Fruit fly (Drosophila melanogaster) whole organism, prepupa: ENCODE results near the gene CG34409.

ENCODE experiments used
- CG10631 ChIP-seq: fragments of 200-800 bp; sonication (Bioruptor generic); optimal IDR thresholded peaks from 2 replicates; lab custom pipeline; 2016; ENCODE audit warnings: missing biosample characterization, missing genetic modification characterization
- CG10669 ChIP-seq: fragments of 200-800 bp; sonication (Bioruptor generic); optimal IDR thresholded peaks from 3 replicates; lab custom pipeline; 2018; ENCODE audit warnings: missing biosample characterization, mild to moderate bottlenecking, missing genetic modification characterization, moderate library complexity
- CG11294 ChIP-seq: fragments of 200-800 bp; sonication (Bioruptor generic); IDR thresholded peaks from 2 replicates; pipeline ENCODE4 v1.3.6; 2022; ENCODE audit warnings: missing biosample characterization, missing genetic modification characterization
- CG11902 ChIP-seq: fragments of 200-800 bp; sonication (Bioruptor generic); optimal IDR thresholded peaks from 3 replicates; lab custom pipeline; 2016; ENCODE audit warnings: missing biosample characterization, missing genetic modification characterization
- CG1621 ChIP-seq: fragments of 200-800 bp; sonication (Bioruptor generic); optimal IDR thresholded peaks from 3 replicates; lab custom pipeline; 2018; ENCODE audit warnings: missing biosample characterization, mild to moderate bottlenecking, missing genetic modification characterization
- CG16779 ChIP-seq: fragments of 200-800 bp; sonication (Bioruptor generic); optimal IDR thresholded peaks from 3 replicates; lab custom pipeline; 2017; ENCODE audit warnings: missing biosample characterization, mild to moderate bottlenecking, missing genetic modification characterization
- CG3032 ChIP-seq: fragments of 200-800 bp; optimal IDR thresholded peaks from 2 replicates; lab custom pipeline; 2019; ENCODE audit warnings: missing biosample characterization, mild to moderate bottlenecking, missing genetic modification characterization, moderate library complexity
- CG32006 ChIP-seq: fragments of 200-800 bp; sonication (Bioruptor generic); optimal IDR thresholded peaks from 3 replicates; lab custom pipeline; 2017; ENCODE audit warnings: missing biosample characterization, mild to moderate bottlenecking, missing genetic modification characterization
- CG3919 ChIP-seq: fragments of 200-800 bp; sonication (Bioruptor generic); optimal IDR thresholded peaks from 3 replicates; lab custom pipeline; 2016; ENCODE audit warnings: missing biosample characterization, missing genetic modification characterization
- CG4318 ChIP-seq: fragments of 200-800 bp; sonication (Bioruptor generic); optimal IDR thresholded peaks from 3 replicates; lab custom pipeline; 2017; ENCODE audit warnings: missing biosample characterization, mild to moderate bottlenecking, missing genetic modification characterization
- CG6276 ChIP-seq: fragments of 200-800 bp; sonication (Bioruptor generic); optimal IDR thresholded peaks from 2 replicates; lab custom pipeline; 2017; ENCODE audit warnings: missing biosample characterization, mild to moderate bottlenecking, missing genetic modification characterization
- CG6808 ChIP-seq: fragments of 200-800 bp; sonication (Bioruptor generic); optimal IDR thresholded peaks from 3 replicates; lab custom pipeline; 2017; ENCODE audit warnings: missing biosample characterization, missing genetic modification characterization, mild to moderate bottlenecking, moderate library complexity, missing genetic modification reagents
- CG6854 ChIP-seq: fragments of 200-800 bp; sonication (Bioruptor generic); optimal IDR thresholded peaks from 2 replicates; lab custom pipeline; 2017; ENCODE audit warnings: missing biosample characterization, mild to moderate bottlenecking, missing genetic modification characterization
- CG7368 ChIP-seq: fragments of 200-800 bp; sonication (Bioruptor generic); optimal IDR thresholded peaks from 3 replicates; lab custom pipeline; 2016; ENCODE audit warnings: missing biosample characterization, missing genetic modification characterization
- CG8119 ChIP-seq: fragments of 200-800 bp; sonication (Bioruptor generic); IDR thresholded peaks from 3 replicates; pipeline ENCODE4 v1.3.6; 2022; ENCODE audit warnings: missing biosample characterization, missing genetic modification characterization
- CG8632 ChIP-seq: fragments of 200-800 bp; sonication (Bioruptor generic); optimal IDR thresholded peaks from 3 replicates; lab custom pipeline; 2016; ENCODE audit warnings: missing biosample characterization, missing genetic modification characterization
- CG9139 ChIP-seq: fragments of 200-800 bp; sonication (Bioruptor generic); optimal IDR thresholded peaks from 3 replicates; lab custom pipeline; 2017; ENCODE audit warnings: missing biosample characterization, mild to moderate bottlenecking, missing genetic modification characterization
- Eip78C ChIP-seq: fragments of 200-800 bp; sonication (Bioruptor generic); peaks from one replicate; lab custom pipeline; 2016; ENCODE audit warnings: missing biosample characterization, missing genetic modification characterization
- Eip93F ChIP-seq: fragments of 200-800 bp; sonication (Bioruptor generic); optimal IDR thresholded peaks from 2 replicates; lab custom pipeline; 2016; ENCODE audit warnings: missing biosample characterization, mild to moderate bottlenecking, missing genetic modification characterization
- Ets21C ChIP-seq: fragments of 200-800 bp; sonication (Bioruptor generic); optimal IDR thresholded peaks from 3 replicates; lab custom pipeline; 2016; ENCODE audit warnings: missing biosample characterization, missing genetic modification characterization
- Ets96B ChIP-seq: fragments of 200-800 bp; optimal IDR thresholded peaks from 2 replicates; lab custom pipeline; 2019; ENCODE audit warnings: missing biosample characterization, mild to moderate bottlenecking, missing genetic modification characterization, moderate library complexity
- Gug ChIP-seq: fragments of 200-800 bp; sonication (Bioruptor generic); IDR thresholded peaks from 2 replicates; pipeline ENCODE4 v1.3.6; 2022; ENCODE audit warnings: missing biosample characterization, missing genetic modification characterization
- Hr38 ChIP-seq: sonication (Bioruptor generic); optimal IDR thresholded peaks from 2 replicates; lab custom pipeline; 2016; ENCODE audit warnings: missing biosample characterization, missing genetic modification characterization
- Hr39 ChIP-seq: fragments of 200-800 bp; sonication (Bioruptor generic); optimal IDR thresholded peaks from 2 replicates; lab custom pipeline; 2016; ENCODE audit warnings: missing biosample characterization, missing genetic modification characterization
- Hr4 ChIP-seq: fragments of 200-800 bp; sonication (Bioruptor generic); optimal IDR thresholded peaks from 3 replicates; lab custom pipeline; 2016; ENCODE audit warnings: missing biosample characterization, missing genetic modification characterization
- Lpt ChIP-seq: fragments of 200-800 bp; sonication (Bioruptor generic); optimal IDR thresholded peaks from 3 replicates; lab custom pipeline; 2016; ENCODE audit warnings: missing biosample characterization, missing genetic modification characterization
- Met ChIP-seq: fragments of 200-800 bp; sonication (Bioruptor generic); optimal IDR thresholded peaks from 3 replicates; lab custom pipeline; 2016; ENCODE audit warnings: missing biosample characterization, missing genetic modification characterization
- OdsH ChIP-seq: fragments of 200-800 bp; sonication (Bioruptor generic); optimal IDR thresholded peaks from 3 replicates; lab custom pipeline; 2016; ENCODE audit warnings: missing biosample characterization, missing genetic modification characterization
- Smox ChIP-seq: fragments of 200-800 bp; sonication (Bioruptor generic); optimal IDR thresholded peaks from 3 replicates; lab custom pipeline; 2016; ENCODE audit warnings: missing biosample characterization, missing genetic modification characterization
- Sox14 ChIP-seq: fragments of 200-800 bp; sonication (Bioruptor generic); optimal IDR thresholded peaks from 3 replicates; lab custom pipeline; 2016; ENCODE audit warnings: missing biosample characterization, missing genetic modification characterization
- achi ChIP-seq: fragments of 200-800 bp; sonication (Bioruptor generic); optimal IDR thresholded peaks from 3 replicates; lab custom pipeline; 2016; ENCODE audit warnings: missing biosample characterization, missing genetic modification characterization
- eg ChIP-seq: fragments of 200-800 bp; sonication (Bioruptor generic); IDR thresholded peaks from 3 replicates; pipeline ENCODE4 v1.3.6; 2022; ENCODE audit warnings: missing biosample characterization, missing genetic modification characterization
- esn ChIP-seq: fragments of 200-800 bp; sonication (Bioruptor generic); optimal IDR thresholded peaks from 2 replicates; lab custom pipeline; 2016; ENCODE audit warnings: missing biosample characterization, mild to moderate bottlenecking, missing genetic modification characterization, moderate library complexity
- fd59A ChIP-seq: fragments of 200-800 bp; sonication (Bioruptor generic); optimal IDR thresholded peaks from 2 replicates; lab custom pipeline; 2017; ENCODE audit warnings: missing biosample characterization, mild to moderate bottlenecking, missing genetic modification characterization, missing genetic modification reagents
- fkh ChIP-seq: fragments of 200-800 bp; sonication (Bioruptor generic); optimal IDR thresholded peaks from 3 replicates; lab custom pipeline; 2017; ENCODE audit warnings: missing biosample characterization, mild to moderate bottlenecking, missing genetic modification characterization, moderate library complexity
- lz ChIP-seq: fragments of 200-800 bp; sonication (Bioruptor generic); optimal IDR thresholded peaks from 3 replicates; lab custom pipeline; 2016; ENCODE audit warnings: missing biosample characterization, missing genetic modification characterization
- net ChIP-seq: fragments of 200-800 bp; sonication (Bioruptor generic); optimal IDR thresholded peaks from 3 replicates; lab custom pipeline; 2016; ENCODE audit warnings: missing biosample characterization, missing genetic modification characterization
- pdm3 ChIP-seq: fragments of 200-800 bp; sonication (Bioruptor generic); optimal IDR thresholded peaks from 3 replicates; lab custom pipeline; 2016; ENCODE audit warnings: missing biosample characterization, missing genetic modification characterization
- salr ChIP-seq, 2 experiments: fragments of 200-800 bp; sonication (Bioruptor generic); optimal IDR thresholded peaks; 3 replicates each; lab custom pipeline; 2016 to 2018; ENCODE audit warnings: missing biosample characterization in 2 of 2, missing genetic modification characterization in 2 of 2, mild to moderate bottlenecking in 1 of 2
- spab ChIP-seq: fragments of 200-800 bp; sonication (Bioruptor generic); optimal IDR thresholded peaks from 2 replicates; lab custom pipeline; 2017; ENCODE audit warnings: missing biosample characterization, mild to moderate bottlenecking, missing genetic modification characterization, missing genetic modification reagents
- ss ChIP-seq, 2 experiments: fragments of 200-800 bp; sonication (Bioruptor generic); optimal IDR thresholded peaks; 2 replicates in 1 of 2; 3 replicates in 1 of 2; lab custom pipeline; 2017 to 2018; ENCODE audit warnings: mild to moderate bottlenecking in 2 of 2, missing biosample characterization in 2 of 2, missing genetic modification characterization in 2 of 2, moderate library complexity in 1 of 2
- svp ChIP-seq: fragments of 200-800 bp; sonication (Bioruptor generic); peaks from one replicate; lab custom pipeline; 2016; ENCODE audit warnings: missing biosample characterization, missing genetic modification characterization
- vri ChIP-seq: fragments of 200-800 bp; sonication (Bioruptor generic); optimal IDR thresholded peaks from 3 replicates; lab custom pipeline; 2016; ENCODE audit warnings: missing biosample characterization, mild to moderate bottlenecking, missing genetic modification characterization

Gene CG34409

DNA sequence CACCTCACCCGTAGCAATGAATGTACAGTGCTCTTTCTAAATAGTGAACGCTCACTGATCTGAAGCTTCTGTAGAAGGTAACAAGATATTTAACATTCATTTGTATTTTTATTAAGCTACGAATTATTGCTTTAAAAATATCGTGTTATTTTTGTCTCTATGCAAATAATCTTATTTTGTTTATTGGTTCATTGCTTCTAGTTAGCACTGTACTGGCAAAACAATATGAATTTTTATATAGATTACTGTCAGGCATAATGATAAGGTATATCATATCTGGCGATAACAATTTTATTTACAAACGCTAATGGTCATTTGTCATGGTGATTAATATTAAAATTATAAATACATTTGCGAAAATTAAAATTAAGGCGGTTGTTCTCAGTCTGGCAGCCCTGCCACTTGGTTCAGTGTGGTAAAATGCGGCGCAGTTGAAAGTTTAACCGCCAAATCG, 25.4 kb upstream of the CG34409 start, which contains the start of gene CG9471 (continued):
- TF ChIP-seq CG3032 (tag; lab: Kevin White, UChicago) (peak; percentile 89), Hr39 (GFP tag; lab: Kevin White, UChicago) (peak; percentile 97), Lpt (GFP tag; lab: Kevin White, UChicago) (peak; percentile 87), Met (peak; percentile 97), svp (GFP tag; lab: Kevin White, UChicago) (peak; percentile 99), fkh (GFP tag; lab: Kevin White, UChicago) (peak; percentile 79), CG1621 (peak; percentile 90), CG32006 (GFP tag; lab: Kevin White, UChicago) (peak; percentile 90), CG10669 (GFP tag; lab: Kevin White, UChicago) (peak; percentile 91), CG6276 (GFP tag; lab: Kevin White, UChicago) (peak; percentile 90), ss (GFP tag; optimal IDR thresholded peaks at IDR 0.05; lab: Kevin White, UChicago) (peak; percentile 81 to 89), pdm3 (GFP tag; lab: Kevin White, UChicago) (peak; percentile 97), spab (peak; percentile 82), Eip78C (GFP tag; lab: Kevin White, UChicago) (peak; percentile 99), lz (peak; percentile 96), Eip93F (GFP tag; lab: Kevin White, UChicago) (peak; percentile 94), CG7368 (peak; percentile 94), Smox (peak; percentile 96), fd59A (GFP tag; lab: Kevin White, UChicago) (peak; percentile 78), Ets96B (tag; lab: Kevin White, UChicago) (peak; percentile 90), net (GFP tag; lab: Kevin White, UChicago) (peak; percentile 95), OdsH (GFP tag; lab: Kevin White, UChicago) (peak; percentile 97), Hr4 (GFP tag; lab: Kevin White, UChicago) (peak; percentile 96), CG8632 (GFP tag; lab: Kevin White, UChicago) (peak; percentile 96), Hr38 (GFP tag; lab: Kevin White, UChicago) (peak; percentile 31), eg (peak; percentile 97), CG16779 (tag; lab: Kevin White, UChicago) (peak; percentile 85), Gug (GFP tag; lab: Robert Waterston, UW) (peak; percentile 91), CG8119 (GFP tag; lab: Robert Waterston, UW) (peak; percentile 95), CG10631 (peak; percentile 96)
- TF ChIP-seq, all 60 proteins: peak for 59

DNA sequence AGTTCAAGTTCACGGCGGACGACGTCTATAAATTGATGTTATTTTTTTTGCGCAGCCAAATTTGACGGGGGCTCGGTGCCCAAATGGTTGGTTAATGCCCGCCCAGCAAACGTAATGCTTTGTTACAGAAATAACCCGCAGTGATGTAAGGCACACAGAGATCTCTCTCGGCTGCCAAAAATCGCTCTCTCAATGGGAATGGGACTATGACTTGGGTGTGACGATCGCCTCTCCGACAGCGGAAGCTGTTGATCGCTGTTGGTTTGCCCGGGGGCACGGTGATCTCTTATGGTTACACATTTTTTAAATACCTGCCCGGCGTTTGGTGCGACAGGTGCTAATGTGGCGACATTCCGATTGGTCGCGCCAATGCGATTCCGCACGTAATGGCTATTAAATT, 24.0 kb upstream of the CG34409 start:
- TF ChIP-seq vri (GFP tag; lab: Kevin White, UChicago) (peak; percentile 63), CG9139 (GFP tag; lab: Kevin White, UChicago) (no peak)

DNA sequence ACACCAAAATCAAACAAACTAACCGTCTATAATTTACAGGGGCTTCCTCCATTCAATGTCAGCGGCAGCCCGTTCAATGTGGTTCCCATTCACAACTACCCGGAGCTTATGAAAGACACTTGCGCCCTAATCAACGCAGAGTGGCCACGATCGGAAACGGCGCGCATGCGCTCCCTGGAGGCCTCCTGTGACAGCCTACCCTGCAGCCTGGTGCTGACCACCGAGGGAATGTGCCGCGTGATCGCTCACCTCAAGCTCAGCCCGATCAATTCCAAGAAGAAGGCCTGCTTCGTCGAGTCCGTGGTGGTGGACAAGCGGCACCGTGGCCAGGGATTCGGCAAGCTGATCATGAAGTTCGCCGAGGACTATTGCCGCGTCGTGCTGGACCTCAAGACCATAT, 22.7 kb upstream of the CG34409 start, which contains the start of gene MED6:
Gene MED6, minus strand, starts transcription at position 101 of the 400 bp plus-strand sequence.
- TF ChIP-seq CG8119 (GFP tag; lab: Robert Waterston, UW), result no peak

DNA sequence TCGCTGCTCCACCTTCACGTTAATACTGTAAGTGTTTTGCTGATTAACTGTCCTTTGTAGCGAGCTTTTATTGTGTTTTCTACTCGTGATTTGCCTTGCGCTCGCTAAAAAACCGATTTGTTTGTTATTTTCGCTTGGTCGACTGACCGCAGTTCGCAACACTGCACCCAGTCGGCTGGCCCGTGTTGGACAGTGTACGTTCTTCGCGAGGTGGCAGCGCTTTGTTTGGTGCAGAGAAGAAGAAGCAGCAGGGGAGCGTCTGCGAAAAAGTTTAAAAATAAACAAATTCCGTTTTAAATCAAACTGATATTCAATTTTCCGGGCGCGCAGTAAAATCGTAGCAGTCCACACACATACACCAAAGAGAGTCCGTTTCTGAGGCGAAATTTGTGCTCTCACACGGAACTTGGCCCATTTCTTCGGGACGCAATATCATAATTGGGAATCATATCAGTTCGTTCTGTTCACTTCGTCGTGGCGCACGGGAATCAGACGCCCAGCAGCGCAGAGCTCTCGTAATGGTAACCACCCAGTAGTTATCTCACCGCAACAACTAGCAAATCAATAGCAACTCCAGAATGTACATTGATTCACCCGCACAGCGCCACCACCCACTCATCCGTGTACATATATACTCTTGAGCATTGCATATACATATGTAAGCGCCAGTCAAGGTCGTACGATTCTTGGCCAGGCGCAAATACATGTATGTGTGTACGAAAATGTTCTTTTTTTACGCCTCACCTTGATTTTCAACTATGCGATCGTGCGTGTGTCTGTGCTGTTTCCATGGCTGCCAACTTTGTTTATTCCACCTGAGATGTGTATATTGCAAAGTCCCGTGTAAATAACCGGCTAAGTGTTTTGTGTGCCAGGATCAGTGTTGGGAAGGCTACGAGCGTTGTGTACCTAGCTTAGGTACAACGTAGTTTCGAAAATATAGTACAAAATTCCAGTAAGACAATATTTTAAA, 21.7 kb upstream of the CG34409 start, which contains the start of gene Naa80:
Gene Naa80, plus strand, starts transcription at position 215 of the 973 bp plus-strand sequence.
- TF ChIP-seq CG3032 (tag; lab: Kevin White, UChicago), result peak; percentile 38
- TF ChIP-seq Smox, result no peak
- TF ChIP-seq CG32006 (GFP tag; lab: Kevin White, UChicago), result no peak
- peak in 1 of 2 experiments; percentile 56 for TF ChIP-seq salr (GFP tag; optimal IDR thresholded peaks at IDR 0.05; lab: Kevin White, UChicago)
- no peak for TF ChIP-seq Ets21C (GFP tag; lab: Kevin White, UChicago)
- peak; percentile 59 for TF ChIP-seq net (GFP tag; lab: Kevin White, UChicago)
- TF ChIP-seq CG11294, result no peak
- peak; percentile 48 for TF ChIP-seq achi (GFP tag; lab: Kevin White, UChicago)
- TF ChIP-seq Sox14 (GFP tag; lab: Kevin White, UChicago), result peak; percentile 83
- peak; percentile 71 for TF ChIP-seq CG3919 (GFP tag; lab: Kevin White, UChicago)
- peak; percentile 35 for TF ChIP-seq Lpt (GFP tag; lab: Kevin White, UChicago)
- TF ChIP-seq Met, result no peak
- peak; percentile 67 for TF ChIP-seq Hr39 (GFP tag; lab: Kevin White, UChicago)
- TF ChIP-seq CG8119 (GFP tag; lab: Robert Waterston, UW), result no peak
- no peak for TF ChIP-seq pdm3 (GFP tag; lab: Kevin White, UChicago)
- TF ChIP-seq CG11902 (GFP tag; lab: Kevin White, UChicago), result peak; percentile 32
- TF ChIP-seq CG6854 (GFP tag; lab: Kevin White, UChicago), result no peak
- peak; percentile 46 for TF ChIP-seq CG8632 (GFP tag; lab: Kevin White, UChicago)
- no peak for TF ChIP-seq CG4318 (GFP tag; lab: Kevin White, UChicago)
- TF ChIP-seq CG6808, result peak; percentile 57
- TF ChIP-seq esn (GFP tag; lab: Kevin White, UChicago), result peak; percentile 68
